Fruit fly (Drosophila melanogaster) whole organism, embryonic: Measurements from ENCODE around the gene ihog.

Experiments
- BEAF-32 ChIP-seq: fragments of 200-800 bp; sonication (Bioruptor generic); optimal IDR thresholded peaks from 3 replicates; lab custom pipeline; 2017; ENCODE audit warnings: missing biosample characterization, missing genetic modification characterization, mild to moderate bottlenecking, moderate library complexity, missing genetic modification reagents
- CG10267 ChIP-seq: fragments of 200-800 bp; sonication (Bioruptor generic); optimal IDR thresholded peaks from 2 replicates; lab custom pipeline; 2018; ENCODE audit warnings: missing biosample characterization, mild to moderate bottlenecking, missing genetic modification characterization, moderate library complexity
- CG11723 ChIP-seq: fragments of 200-800 bp; sonication (Bioruptor generic); optimal IDR thresholded peaks from 2 replicates; lab custom pipeline; 2017; ENCODE audit warnings: missing biosample characterization, mild to moderate bottlenecking, missing genetic modification characterization
- CG12391 ChIP-seq: fragments of 200-800 bp; sonication (Bioruptor generic); optimal IDR thresholded peaks from 3 replicates; lab custom pipeline; 2018; ENCODE audit warnings: missing biosample characterization, mild to moderate bottlenecking, missing genetic modification characterization, moderate library complexity
- CG13287 ChIP-seq: fragments of 200-800 bp; sonication (Bioruptor generic); IDR thresholded peaks from 2 replicates; pipeline ENCODE4 v1.3.6; 2022; ENCODE audit warnings: missing biosample characterization, missing genetic modification characterization; ENCODE audit not compliant: partially characterized antibody
- CG15269 ChIP-seq: fragments of 200-800 bp; sonication (Bioruptor generic); optimal IDR thresholded peaks from 2 replicates; lab custom pipeline; 2018; ENCODE audit warnings: missing biosample characterization, mild to moderate bottlenecking, missing genetic modification characterization, moderate library complexity
- CG15601 ChIP-seq: fragments of 200-800 bp; sonication (Bioruptor generic); optimal IDR thresholded peaks from 3 replicates; lab custom pipeline; 2019; ENCODE audit warnings: missing biosample characterization, mild to moderate bottlenecking, missing genetic modification characterization, moderate library complexity
- CG17328 ChIP-seq: fragments of 200-800 bp; sonication (Bioruptor generic); IDR thresholded peaks from 2 replicates; pipeline ENCODE4 v1.3.6; 2022; ENCODE audit warnings: missing biosample characterization, missing genetic modification characterization
- CG17568 ChIP-seq: fragments of 200-800 bp; sonication (Bioruptor generic); optimal IDR thresholded peaks from 2 replicates; lab custom pipeline; 2018; ENCODE audit warnings: missing biosample characterization, mild to moderate bottlenecking, missing genetic modification characterization, moderate library complexity
- CG2116 ChIP-seq: fragments of 200-800 bp; sonication (Bioruptor generic); optimal IDR thresholded peaks from 3 replicates; lab custom pipeline; 2018; ENCODE audit warnings: missing biosample characterization, mild to moderate bottlenecking, missing genetic modification characterization
- CG30020 ChIP-seq: fragments of 200-800 bp; optimal IDR thresholded peaks from 2 replicates; lab custom pipeline; 2019; ENCODE audit warnings: missing biosample characterization, mild to moderate bottlenecking, missing genetic modification characterization, moderate library complexity
- CG3163 ChIP-seq: fragments of 200-800 bp; sonication (Bioruptor generic); optimal IDR thresholded peaks from 3 replicates; lab custom pipeline; 2016; ENCODE audit warnings: missing biosample characterization, missing genetic modification characterization
- CG32767 ChIP-seq: fragments of 200-800 bp; sonication (Bioruptor generic); IDR thresholded peaks from 2 replicates; pipeline ENCODE4 v1.3.6; 2022; ENCODE audit warnings: missing biosample characterization, missing genetic modification characterization
- CG4617 ChIP-seq: fragments of 200-800 bp; sonication (Bioruptor generic); optimal IDR thresholded peaks from 3 replicates; lab custom pipeline; 2016; ENCODE audit warnings: missing biosample characterization, missing genetic modification characterization, borderline replicate concordance
- CG8944 ChIP-seq: fragments of 200-800 bp; sonication (Bioruptor generic); optimal IDR thresholded peaks from 3 replicates; lab custom pipeline; 2016; ENCODE audit warnings: missing biosample characterization, missing genetic modification characterization
- CG9797 ChIP-seq: fragments of 200-800 bp; sonication (Bioruptor generic); optimal IDR thresholded peaks from 3 replicates; lab custom pipeline; 2018; ENCODE audit warnings: missing biosample characterization, mild to moderate bottlenecking, missing genetic modification characterization
- CHES-1-like ChIP-seq: fragments of 200-800 bp; sonication (Bioruptor generic); optimal IDR thresholded peaks from 2 replicates; lab custom pipeline; 2016; ENCODE audit warnings: missing biosample characterization, missing genetic modification characterization
- Dp ChIP-seq: fragments of 200-800 bp; sonication (Bioruptor generic); optimal IDR thresholded peaks from 2 replicates; lab custom pipeline; 2018; ENCODE audit warnings: missing biosample characterization, mild to moderate bottlenecking, missing genetic modification characterization, moderate library complexity
- E2f2 ChIP-seq: fragments of 200-800 bp; sonication (Bioruptor generic); IDR thresholded peaks from 2 replicates; pipeline ENCODE4 v1.3.6; 2022; ENCODE audit warnings: missing biosample characterization, missing genetic modification characterization
- Elba2 ChIP-seq: fragments of 200-800 bp; sonication (Bioruptor generic); optimal IDR thresholded peaks from 3 replicates; lab custom pipeline; 2016; ENCODE audit warnings: missing biosample characterization, missing genetic modification characterization
- Hey ChIP-seq: fragments of 200-800 bp; sonication (Bioruptor generic); optimal IDR thresholded peaks from 3 replicates; lab custom pipeline; 2018; ENCODE audit warnings: missing biosample characterization, mild to moderate bottlenecking, missing genetic modification characterization
- Hmx ChIP-seq: fragments of 200-800 bp; sonication (Bioruptor generic); optimal IDR thresholded peaks from 2 replicates; lab custom pipeline; 2016; ENCODE audit warnings: missing biosample characterization, missing genetic modification characterization
- Hr3 ChIP-seq: fragments of 200-800 bp; sonication (Bioruptor generic); optimal IDR thresholded peaks from 3 replicates; lab custom pipeline; 2016; ENCODE audit warnings: missing biosample characterization, missing genetic modification characterization
- Kr ChIP-seq: fragments of 200-800 bp; sonication (Bioruptor generic); optimal IDR thresholded peaks from 2 replicates; lab custom pipeline; 2017; ENCODE audit warnings: missing biosample characterization, mild to moderate bottlenecking, missing genetic modification characterization
- MBD-R2 ChIP-seq: fragments of 200-800 bp; sonication (Bioruptor generic); IDR thresholded peaks from 2 replicates; pipeline ENCODE4 v1.3.6; 2022; ENCODE audit warnings: missing biosample characterization, missing genetic modification characterization
- MESR4 ChIP-seq: fragments of 200-800 bp; sonication (Bioruptor generic); optimal IDR thresholded peaks from 2 replicates; lab custom pipeline; 2018; ENCODE audit warnings: missing biosample characterization, mild to moderate bottlenecking, missing genetic modification characterization, moderate library complexity
- Myb ChIP-seq: fragments of 200-800 bp; sonication (Bioruptor generic); optimal IDR thresholded peaks from 2 replicates; lab custom pipeline; 2016; ENCODE audit warnings: missing biosample characterization, missing genetic modification characterization
- NfI ChIP-seq: fragments of 200-800 bp; sonication (Bioruptor generic); optimal IDR thresholded peaks from 3 replicates; lab custom pipeline; 2018; ENCODE audit warnings: missing biosample characterization, mild to moderate bottlenecking, missing genetic modification characterization, moderate library complexity
- Trl ChIP-seq, 3 experiments: fragments of >200 bp in 2 of 3; fragments of 200-800 bp in 1 of 3; sonication (Bioruptor generic) in 1 of 3; optimal IDR thresholded peaks; 2 replicates in 1 of 3; 3 replicates in 2 of 3; lab custom pipeline; 2016 to 2017; ENCODE audit warnings: missing biosample characterization in 1 of 3, missing genetic modification characterization in 1 of 3
- YL-1 ChIP-seq: fragments of 200-800 bp; sonication (Bioruptor generic); optimal IDR thresholded peaks from 3 replicates; lab custom pipeline; 2017; ENCODE audit warnings: missing biosample characterization, mild to moderate bottlenecking, missing genetic modification characterization
- br ChIP-seq: fragments of >200 bp; optimal IDR thresholded peaks from 2 replicates; lab custom pipeline; 2017
- btn ChIP-seq: fragments of 200-800 bp; sonication (Bioruptor generic); optimal IDR thresholded peaks from 2 replicates; lab custom pipeline; 2016; ENCODE audit warnings: missing biosample characterization, missing genetic modification characterization
- cad ChIP-seq: fragments of >200 bp; optimal IDR thresholded peaks from 2 replicates; lab custom pipeline; 2017; ENCODE audit warnings: missing biosample characterization, missing genetic modification characterization
- chinmo ChIP-seq: fragments of 200-800 bp; sonication (Bioruptor generic); IDR thresholded peaks from 4 replicates; pipeline ENCODE4 v1.3.6; 2022; ENCODE audit warnings: missing biosample characterization, missing genetic modification characterization; ENCODE audit not compliant: partially characterized antibody
- ci ChIP-seq: fragments of 200-800 bp; sonication (Bioruptor generic); IDR thresholded peaks from 3 replicates; pipeline ENCODE4 v1.3.6; 2022; ENCODE audit warnings: missing biosample characterization, missing genetic modification characterization
- dpn ChIP-seq, 2 experiments: fragments of 200-800 bp; sonication (Bioruptor generic); optimal IDR thresholded peaks; 3 replicates each; lab custom pipeline; 2016; ENCODE audit warnings: missing biosample characterization in 2 of 2, missing genetic modification characterization in 2 of 2
- gfzf ChIP-seq: fragments of 200-800 bp; sonication (Bioruptor generic); optimal IDR thresholded peaks from 2 replicates; lab custom pipeline; 2016; ENCODE audit warnings: missing biosample characterization, mild to moderate bottlenecking, missing genetic modification characterization, moderate library complexity
- gro ChIP-seq: fragments of 200-800 bp; sonication (Bioruptor generic); optimal IDR thresholded peaks from 2 replicates; lab custom pipeline; 2016; ENCODE audit warnings: missing biosample characterization, missing genetic modification characterization
- jumu ChIP-seq: fragments of 200-800 bp; sonication (Bioruptor generic); optimal IDR thresholded peaks from 3 replicates; lab custom pipeline; 2016; ENCODE audit warnings: missing biosample characterization, missing genetic modification characterization
- nmo ChIP-seq: fragments of 200-800 bp; sonication (Bioruptor generic); optimal IDR thresholded peaks from 2 replicates; lab custom pipeline; 2018; ENCODE audit warnings: missing biosample characterization, mild to moderate bottlenecking, missing genetic modification characterization, moderate library complexity
- org-1 ChIP-seq: fragments of 200-800 bp; sonication (Bioruptor generic); optimal IDR thresholded peaks from 2 replicates; lab custom pipeline; 2017; ENCODE audit warnings: missing biosample characterization, missing genetic modification characterization
- pan ChIP-seq, 4 experiments: fragments of >200 bp in 3 of 4; fragments of 200-800 bp in 1 of 4; sonication (Bioruptor generic) in 1 of 4; optimal IDR thresholded peaks in 3 of 4; IDR thresholded peaks in 1 of 4; 2 replicates each; pipeline versions ENCODE4 v1.3.6 to Lab custom; 2017 to 2022; ENCODE audit warnings: missing biosample characterization in 2 of 4, missing genetic modification characterization in 2 of 4, mixed read lengths in 1 of 4
- phol ChIP-seq: fragments of 200-800 bp; sonication (Bioruptor generic); optimal IDR thresholded peaks from 3 replicates; lab custom pipeline; 2018; ENCODE audit warnings: missing biosample characterization, mild to moderate bottlenecking, missing genetic modification characterization, moderate library complexity
- prd ChIP-seq, 3 experiments: fragments of >200 bp in 2 of 3; fragments of 200-800 bp in 1 of 3; sonication (Bioruptor generic) in 1 of 3; optimal IDR thresholded peaks in 2 of 3; IDR thresholded peaks in 1 of 3; 2 replicates in 2 of 3; 3 replicates in 1 of 3; pipeline versions ENCODE4 v1.3.6 to Lab custom; 2017 to 2022; ENCODE audit warnings: missing biosample characterization in 1 of 3, missing genetic modification characterization in 1 of 3
- sima ChIP-seq: fragments of 200-800 bp; sonication (Bioruptor generic); optimal IDR thresholded peaks from 2 replicates; lab custom pipeline; 2016; ENCODE audit warnings: missing biosample characterization, missing genetic modification characterization
- usp ChIP-seq: fragments of >200 bp; optimal IDR thresholded peaks from 2 replicates; lab custom pipeline; 2017; ENCODE audit warnings: missing biosample characterization, missing genetic modification characterization
- z ChIP-seq: fragments of 200-800 bp; sonication (Bioruptor generic); IDR thresholded peaks from 3 replicates; pipeline ENCODE4 v1.3.6; 2022; ENCODE audit warnings: missing biosample characterization, missing genetic modification characterization
- zfh1 ChIP-seq: fragments of 200-800 bp; sonication (Bioruptor generic); IDR thresholded peaks from 3 replicates; pipeline ENCODE4 v1.3.6; 2022; ENCODE audit warnings: missing biosample characterization, missing genetic modification characterization

ihog gene

dm6 chr2L:6945088-6945487, 3.5 kb downstream of the ihog start, which contains the start of gene Fgop2 (continued):
- TF ChIP-seq CG15601 (tag; lab: Kevin White, UChicago) (peak; percentile 49), br (lab: Kevin White, UChicago) (no peak), org-1 (GFP tag; lab: Kevin White, UChicago) (no peak), Dp (peak; percentile 74), CG15269 (no peak), nmo (GFP tag; lab: Kevin White, UChicago) (peak; percentile 8), CG9797 (GFP tag; lab: Kevin White, UChicago) (peak; percentile 70), BEAF-32 (GFP tag; lab: Kevin White, UChicago) (peak; percentile 25), phol (tag; lab: Kevin White, UChicago) (peak; percentile 15), CG11723 (GFP tag; lab: Kevin White, UChicago) (no peak), YL-1 (GFP tag; lab: Kevin White, UChicago) (peak; percentile 72), CG2116 (GFP tag; lab: Kevin White, UChicago) (peak; percentile 6), btn (no peak), E2f2 (GFP tag; lab: Robert Waterston, UW) (peak; percentile 82), gfzf (GFP tag; lab: Kevin White, UChicago) (peak; percentile 91), Hr3 (GFP tag; lab: Kevin White, UChicago) (peak; percentile 36), MBD-R2 (GFP tag; lab: Robert Waterston, UW) (peak; percentile 69), CG8944 (GFP tag; lab: Kevin White, UChicago) (no peak), CG13287 (GFP tag; lab: Robert Waterston, UW) (peak; percentile 38; the same call in 1 of the 2 replicates), CG17568 (GFP tag; lab: Kevin White, UChicago) (no peak), MESR4 (GFP tag; lab: Kevin White, UChicago) (peak; percentile 81), cad (peak; percentile 31), CG12391 (tag; lab: Kevin White, UChicago) (no peak), CG10267 (tag; lab: Kevin White, UChicago) (peak; percentile 30), CG30020 (tag; lab: Kevin White, UChicago) (peak; percentile 13), Myb (GFP tag; lab: Kevin White, UChicago) (peak; percentile 4), usp (no peak), CG4617 (peak; percentile 80), Kr (GFP tag; lab: Kevin White, UChicago) (no peak)
- TF ChIP-seq, all 482 proteins: peak for 32

dm6 chr2L:6942714-6943113, 5.9 kb downstream of the ihog start, which contains the start of gene CG18304:
TSS of gene CG18304 (minus strand) at chr2L:6942814.
- TF ChIP-seq Hey (tag; lab: Kevin White, UChicago) (no peak), CG17328 (GFP tag; lab: Robert Waterston, UW) (0 out of 2 replicates have a peak, but pooled peaks have one; percentile 7)

dm6 chr2L:6941731-6942130, 6.9 kb downstream of the ihog start:
- TF ChIP-seq jumu (GFP tag; lab: Kevin White, UChicago) (no peak), z (0 out of 3 replicates have a peak, but pooled peaks have one; percentile 49), CG3163 (peak; percentile 79), pan (optimal IDR thresholded peaks at IDR 0.05; lab: Kevin White, UChicago) (no peak), pan (GFP tag; optimal IDR thresholded peaks at IDR 0.05 in 1 of 2, IDR thresholded peaks at IDR 0.05 in 1 of 2) (peak in 1 of 2 experiments; percentile 19), NfI (GFP tag; lab: Kevin White, UChicago) (no peak), sima (no peak), Hmx (GFP tag; lab: Kevin White, UChicago) (no peak), gro (GFP tag; lab: Kevin White, UChicago) (no peak), CHES-1-like (GFP tag; lab: Kevin White, UChicago) (no peak), Elba2 (GFP tag; lab: Kevin White, UChicago) (no peak), prd (optimal IDR thresholded peaks at IDR 0.05; lab: Kevin White, UChicago) (no peak), prd (GFP tag; IDR thresholded peaks at IDR 0.05; lab: Robert Waterston, UW) (no peak), chinmo (GFP tag; lab: Robert Waterston, UW) (no peak), dpn (GFP tag; optimal IDR thresholded peaks at IDR 0.05; lab: Kevin White, UChicago) (no peak), ci (GFP tag; lab: Robert Waterston, UW) (no peak), Trl (optimal IDR thresholded peaks at IDR 0.05; lab: Kevin White, UChicago) (peak in 1 of 2 experiments; percentile 47), Trl (GFP tag; optimal IDR thresholded peaks at IDR 0.05; lab: Kevin White, UChicago) (no peak), CG32767 (no peak; the same call in 1 of the 2 replicates), zfh1 (GFP tag; lab: Robert Waterston, UW) (no peak)
